Fruit fly (Drosophila melanogaster): Measurements from ENCODE around the gene RluA-2.
A peak's percentile ranks its signal among the peaks of the same experiment; 100 is the strongest.

The RluA-2 gene

dm6 chr2L:10499608-10500007 is 22.7 kb downstream of the RluA-2 start (continued):
- TF ChIP-seq CG14860 (GFP tag; IDR thresholded peaks at IDR 0.05; ENCODE audit: partially characterized antibody), result no peak
- TF ChIP-seq Rfx (GFP tag; IDR thresholded peaks at IDR 0.05), result 0 out of 2 replicates have a peak, but pooled peaks have one; percentile 12
- TF ChIP-seq org-1 (GFP tag; optimal IDR thresholded peaks at IDR 0.05), result peak; percentile 4
- TF ChIP-seq CG7987 (GFP tag; optimal IDR thresholded peaks at IDR 0.05), result peak; percentile 12
- TF ChIP-seq Med (GFP tag), result peak; percentile 38
- TF ChIP-seq CG12659 (GFP tag; optimal IDR thresholded peaks at IDR 0.05), result peak; percentile 9
- TF ChIP-seq sd (tag; optimal IDR thresholded peaks at IDR 0.05), result peak; percentile 27
- 0 out of 4 replicates have a peak, but pooled peaks have one; percentile 56 for TF ChIP-seq chinmo (GFP tag; IDR thresholded peaks at IDR 0.05; ENCODE audit: partially characterized antibody)
- no peak for TF ChIP-seq CG17385 (GFP tag; optimal IDR thresholded peaks at IDR 0.05)

- TF ChIP-seq slbo (GFP tag; IDR thresholded peaks at IDR 0.05) (no peak), CG12299 (tag; optimal IDR thresholded peaks at IDR 0.05) (no peak), rib (GFP tag; IDR thresholded peaks at IDR 0.05) (no peak), eve (GFP tag; optimal IDR thresholded peaks at IDR 0.05) (peak in 1 of 2 experiments; percentile 33), gt (GFP tag; IDR thresholded peaks at IDR 0.05) (no peak), CG3838 (GFP tag; optimal IDR thresholded peaks at IDR 0.05) (no peak), BtbVII (GFP tag; optimal IDR thresholded peaks at IDR 0.05) (peak; percentile 7), CG4360 (GFP tag; IDR thresholded peaks at IDR 0.05) (no peak), sd (tag; optimal IDR thresholded peaks at IDR 0.05) (peak; percentile 54), crp (GFP tag; optimal IDR thresholded peaks at IDR 0.05) (no peak), CG18262 (tag; optimal IDR thresholded peaks at IDR 0.05) (no peak), onecut (GFP tag; IDR thresholded peaks at IDR 0.05) (peak; percentile 40; the same call in 1 of the 2 replicates), CG2678 (tag; optimal IDR thresholded peaks at IDR 0.05) (no peak), zfh1 (GFP tag; IDR thresholded peaks at IDR 0.05) (no peak), CG31224 (GFP tag; IDR thresholded peaks at IDR 0.05) (no peak), CG10565 (GFP tag; optimal IDR thresholded peaks at IDR 0.05) (no peak), Pdp1 (GFP tag; optimal IDR thresholded peaks at IDR 0.05) (peak in 1 of 2 experiments; percentile 23), ftz-f1 (GFP tag; optimal IDR thresholded peaks at IDR 0.05) (no peak)
Observed at dm6 chr2L:10500309-10500974, 23.6 kb downstream of the RluA-2 start.

- no peak for TF ChIP-seq CG30403 (GFP tag; optimal IDR thresholded peaks at IDR 0.05)
- TF ChIP-seq so (GFP tag; IDR thresholded peaks at IDR 0.05), result peak; percentile 16; the same call in 1 of the 3 replicates
- TF ChIP-seq sug (tag; optimal IDR thresholded peaks at IDR 0.05), result peak; percentile 11
- TF ChIP-seq corto (GFP tag; optimal IDR thresholded peaks at IDR 0.05), result no peak
- TF ChIP-seq exex (tag; optimal IDR thresholded peaks at IDR 0.05), result peak; percentile 60
- no peak for TF ChIP-seq CG7745 (tag; optimal IDR thresholded peaks at IDR 0.05)
- peak; percentile 46; the same call in 1 of the 2 replicates for TF ChIP-seq GATAe (GFP tag; conservative IDR thresholded peaks at IDR 0.05)
- peak; percentile 15 for TF ChIP-seq lab (GFP tag; optimal IDR thresholded peaks at IDR 0.05)
- peak; percentile 24 for TF ChIP-seq mirr (GFP tag; optimal IDR thresholded peaks at IDR 0.05)
- TF ChIP-seq Pdp1 (GFP tag; optimal IDR thresholded peaks at IDR 0.05), result peak in 1 of 2 experiments; percentile 94
- TF ChIP-seq CG34376 (GFP tag; optimal IDR thresholded peaks at IDR 0.05), result peak; percentile 12
- TF ChIP-seq PHDP (tag; optimal IDR thresholded peaks at IDR 0.05), result no peak
- no peak for TF ChIP-seq CG2712 (tag; optimal IDR thresholded peaks at IDR 0.05)
- TF ChIP-seq chinmo (GFP tag; IDR thresholded peaks at IDR 0.05; ENCODE audit: partially characterized antibody), result 0 out of 4 replicates have a peak, but pooled peaks have one; percentile 78
- peak; percentile 1 for TF ChIP-seq CG17568 (GFP tag; optimal IDR thresholded peaks at IDR 0.05)
- peak; percentile 72 for TF ChIP-seq sd (tag; optimal IDR thresholded peaks at IDR 0.05)
- TF ChIP-seq Max (GFP tag; optimal IDR thresholded peaks at IDR 0.05), result no peak
- peak; percentile 58 for TF ChIP-seq Med (GFP tag)
Observed at dm6 chr2L:10502244-10502643, 25.4 kb downstream of the RluA-2 start.
